Worm (Caenorhabditis elegans) whole organism, L4/young adult: ENCODE results near the gene F01G10.10.

Experiments
- dao-5 ChIP-seq: sonication (generic microtip); optimal IDR thresholded peaks from 2 replicates; lab custom pipeline; 2016; ENCODE audit warnings: missing genotype, missing genetic modification characterization, moderate library complexity, missing compliant biosample characterization
- him-1 ChIP-seq: sonication (generic microtip); optimal IDR thresholded peaks from 2 replicates; lab custom pipeline; 2016; ENCODE audit warnings: missing genotype, missing genetic modification reagents, missing genetic modification characterization, missing compliant biosample characterization

ce11 chrIV:10235279-10235829 lies 10.6 kb upstream of the F01G10.10 start, which contains the start of gene ech-9:
- TF ChIP-seq dao-5 (no peak), him-1 (tag; lab: Kevin White, UChicago) (no peak)
